Worm (Caenorhabditis elegans) whole organism, L2 larva: ENCODE results near the gene nifk-1.
A peak's percentile ranks its signal among the peaks of the same experiment; 100 is the strongest.

Experiments
- F13H6.1 ChIP-seq: sonication (generic microtip); optimal IDR thresholded peaks from 2 replicates; lab custom pipeline; 2016; ENCODE audit warnings: missing genetic modification characterization, missing compliant biosample characterization
- aly-2 ChIP-seq: fragments of 150-350 bp; optimal IDR thresholded peaks from 2 replicates; lab custom pipeline; 2014; ENCODE audit warnings: missing biosample characterization, missing genetic modification characterization
- crh-2 ChIP-seq: sonication (generic microtip); optimal IDR thresholded peaks from 2 replicates; lab custom pipeline; 2017; ENCODE audit warnings: missing biosample characterization, missing genetic modification characterization
- egl-27 ChIP-seq: sonication (generic microtip); optimal IDR thresholded peaks from 3 replicates; lab custom pipeline; 2017; ENCODE audit warnings: missing biosample characterization, missing genetic modification reagents, missing genetic modification characterization
- elt-1 ChIP-seq: fragments of 150-350 bp; optimal IDR thresholded peaks from 2 replicates; lab custom pipeline; 2014; ENCODE audit warnings: missing biosample characterization, missing genetic modification characterization
- fos-1 ChIP-seq: fragments of 150-350 bp; optimal IDR thresholded peaks from 2 replicates; lab custom pipeline; 2014; ENCODE audit warnings: missing biosample characterization, missing genetic modification characterization
- nhr-10 ChIP-seq: sonication (generic microtip); optimal IDR thresholded peaks from 2 replicates; lab custom pipeline; 2017; ENCODE audit warnings: missing biosample characterization, missing genetic modification characterization
- nhr-6 ChIP-seq: fragments of 150-350 bp; optimal IDR thresholded peaks from 2 replicates; lab custom pipeline; 2014; ENCODE audit warnings: missing biosample characterization, missing genetic modification characterization
- skn-1 ChIP-seq: sonication (generic microtip); optimal IDR thresholded peaks from 2 replicates; lab custom pipeline; 2017; ENCODE audit warnings: missing biosample characterization, missing genetic modification characterization
- unc-39 ChIP-seq: fragments of 150-350 bp; optimal IDR thresholded peaks from 2 replicates; lab custom pipeline; 2014; ENCODE audit warnings: missing biosample characterization, missing genetic modification characterization
- unc-62 ChIP-seq: fragments of 150-350 bp; optimal IDR thresholded peaks from 2 replicates; lab custom pipeline; 2014; ENCODE audit warnings: missing biosample characterization, missing genetic modification reagents, missing genetic modification characterization

- TF ChIP-seq skn-1 (tag; lab: Kevin White, UChicago) (no peak), F13H6.1 (tag; lab: Kevin White, UChicago) (no peak), elt-1 (no peak), aly-2 (no peak), crh-2 (tag; lab: Kevin White, UChicago) (peak; percentile 29), unc-39 (no peak), nhr-6 (tag; lab: Kevin White, UChicago) (no peak), nhr-10 (tag; lab: Kevin White, UChicago) (no peak), egl-27 (tag; lab: Kevin White, UChicago) (no peak), fos-1 (peak; percentile 78), unc-62 (GFP tag; lab: Kevin White, UChicago) (no peak)
These were observed 47.7 kb upstream of the nifk-1 start for ce11 chrIII:4740820-4741219.
